Worm (Caenorhabditis elegans): ENCODE data around the gene shn-1.

- TF ChIP-seq ztf-22 (GFP tag; optimal IDR thresholded peaks at IDR 0.05) (no peak), F39B2.1 (GFP tag; IDR thresholded peaks at IDR 0.05) (no peak)
Observed at ce11 chrII:11433942-11434341, 43.2 kb upstream of the shn-1 start, which contains the start of gene C05D12.5.

Data from whole organism, young adult.